Worm (Caenorhabditis elegans) whole organism, L1 larva: ENCODE measurements around the gene Y69H2.15.

Experiments used
- C04F5.9 ChIP-seq: sonication (generic microtip); optimal IDR thresholded peaks from 2 replicates; lab custom pipeline; 2016; ENCODE audit warnings: missing genetic modification characterization, missing compliant biosample characterization
- aha-1 ChIP-seq: fragments of 150-350 bp; optimal IDR thresholded peaks from 2 replicates; lab custom pipeline; 2014; ENCODE audit warnings: missing biosample characterization, missing genetic modification characterization
- aly-2 ChIP-seq: fragments of 150-350 bp; optimal IDR thresholded peaks from 2 replicates; lab custom pipeline; 2014; ENCODE audit warnings: missing biosample characterization, missing genetic modification characterization
- ceh-63 ChIP-seq: fragments of 200-800 bp; sonication (Bioruptor generic); optimal IDR thresholded peaks from 2 replicates; lab custom pipeline; 2018; ENCODE audit warnings: mild to moderate bottlenecking, missing genetic modification characterization, missing compliant biosample characterization
- ceh-8 ChIP-seq: fragments of 200-800 bp; sonication (Bioruptor generic); optimal IDR thresholded peaks from 2 replicates; lab custom pipeline; 2018; ENCODE audit warnings: mild to moderate bottlenecking, missing genetic modification characterization, moderate library complexity, missing compliant biosample characterization
- ceh-88 ChIP-seq: fragments of 200-800 bp; sonication (Bioruptor generic); IDR thresholded peaks from 2 replicates; pipeline ENCODE4 v1.3.6; 2022; ENCODE audit warnings: missing genetic modification characterization, missing compliant biosample characterization
- ceh-90 ChIP-seq: sonication (generic microtip); optimal IDR thresholded peaks from 2 replicates; lab custom pipeline; 2016; ENCODE audit warnings: missing genetic modification characterization, missing compliant biosample characterization
- dpl-1 ChIP-seq, 3 experiments: fragments of 150-350 bp in 2 of 3; sonication (generic microtip) in 1 of 3; optimal IDR thresholded peaks; 2 replicates each; lab custom pipeline; 2014 to 2017; ENCODE audit warnings: missing biosample characterization in 3 of 3, missing genetic modification characterization in 3 of 3, missing genetic modification reagents in 3 of 3
- efl-1 ChIP-seq, 4 experiments: fragments of 150-350 bp; optimal IDR thresholded peaks in 3 of 4; peaks in 1 of 4; 1 replicate in 1 of 4; 2 replicates in 3 of 4; lab custom pipeline; 2014; ENCODE audit warnings: missing biosample characterization in 2 of 4, missing genetic modification characterization in 2 of 4, missing genetic modification reagents in 2 of 4
- egl-27 ChIP-seq, 2 experiments: fragments of 150-350 bp in 1 of 2; sonication (generic microtip); optimal IDR thresholded peaks; 3 replicates each; lab custom pipeline; 2017 to 2018; ENCODE audit warnings: missing biosample characterization in 2 of 2, missing genetic modification characterization in 2 of 2, missing genetic modification reagents in 2 of 2
- elt-3 ChIP-seq, 6 experiments: fragments of 150-350 bp in 1 of 6; sonication (generic microtip); optimal IDR thresholded peaks; 2 replicates each; lab custom pipeline; 2017 to 2018; ENCODE audit warnings: missing biosample characterization in 6 of 6, missing genetic modification characterization in 6 of 6, inconsistent platforms in 1 of 6
- fkh-10 ChIP-seq: sonication (generic microtip); optimal IDR thresholded peaks from 2 replicates; lab custom pipeline; 2017; ENCODE audit warnings: missing biosample characterization, missing genetic modification reagents, missing genetic modification characterization
- fos-1 ChIP-seq: fragments of 150-350 bp; optimal IDR thresholded peaks from 2 replicates; lab custom pipeline; 2014; ENCODE audit warnings: missing biosample characterization, missing genetic modification characterization
- hlh-17 ChIP-seq: fragments of 200-800 bp; sonication (Bioruptor generic); optimal IDR thresholded peaks from 2 replicates; lab custom pipeline; 2018; ENCODE audit warnings: missing genetic modification characterization, mild to moderate bottlenecking, missing compliant biosample characterization, moderate library complexity, borderline replicate concordance
- lin-15B ChIP-seq: fragments of 150-350 bp; sonication (generic microtip); optimal IDR thresholded peaks from 3 replicates; lab custom pipeline; 2014; ENCODE audit warnings: missing biosample characterization, missing genetic modification characterization
- lin-35 ChIP-seq, 2 experiments: fragments of 150-350 bp; optimal IDR thresholded peaks; 2 replicates each; lab custom pipeline; 2014; ENCODE audit warnings: missing biosample characterization in 2 of 2, missing genetic modification characterization in 2 of 2, missing genetic modification reagents in 2 of 2
- lir-3 ChIP-seq: sonication (generic microtip); optimal IDR thresholded peaks from 2 replicates; lab custom pipeline; 2016; ENCODE audit warnings: mild to moderate bottlenecking, missing genetic modification characterization, moderate library complexity, missing compliant biosample characterization; ENCODE audit not compliant: poor library complexity
- lsy-2 ChIP-seq, 2 experiments: fragments of 150-350 bp; optimal IDR thresholded peaks; 2 replicates each; lab custom pipeline; 2014; ENCODE audit warnings: missing biosample characterization in 2 of 2, missing genetic modification characterization in 2 of 2
- mdl-1 ChIP-seq, 2 experiments: fragments of 150-350 bp; optimal IDR thresholded peaks; 2 replicates each; lab custom pipeline; 2014 to 2017; ENCODE audit warnings: missing biosample characterization in 2 of 2, missing genetic modification characterization in 2 of 2, inconsistent platforms in 1 of 2
- mep-1 ChIP-seq: fragments of 150-350 bp; optimal IDR thresholded peaks from 2 replicates; lab custom pipeline; 2014; ENCODE audit warnings: missing biosample characterization, missing genetic modification characterization
- nhr-11 ChIP-seq: fragments of 150-350 bp; optimal IDR thresholded peaks from 2 replicates; lab custom pipeline; 2014; ENCODE audit warnings: missing biosample characterization, missing genetic modification characterization
- nhr-12 ChIP-seq: sonication (generic microtip); optimal IDR thresholded peaks from 2 replicates; lab custom pipeline; 2017; ENCODE audit warnings: missing biosample characterization, missing genetic modification characterization
- nhr-19 ChIP-seq: fragments of 200-800 bp; sonication (Bioruptor generic); conservative IDR thresholded peaks from 2 replicates; pipeline ENCODE4 v1.3.6; 2022; ENCODE audit warnings: missing genetic modification characterization, missing compliant biosample characterization
- nhr-20 ChIP-seq: sonication (generic microtip); optimal IDR thresholded peaks from 2 replicates; lab custom pipeline; 2016; ENCODE audit warnings: mild to moderate bottlenecking, missing genetic modification characterization, missing compliant biosample characterization
- nhr-237 ChIP-seq: fragments of 150-350 bp; optimal IDR thresholded peaks from 2 replicates; lab custom pipeline; 2014; ENCODE audit warnings: missing biosample characterization, missing genetic modification characterization
- nhr-77 ChIP-seq: fragments of 150-350 bp; optimal IDR thresholded peaks from 2 replicates; lab custom pipeline; 2014; ENCODE audit warnings: missing biosample characterization, missing genetic modification characterization
- nhr-84 ChIP-seq: sonication (generic microtip); optimal IDR thresholded peaks from 2 replicates; lab custom pipeline; 2017; ENCODE audit warnings: missing biosample characterization, missing genetic modification characterization
- nhr-90 ChIP-seq: sonication (generic microtip); optimal IDR thresholded peaks from 2 replicates; lab custom pipeline; 2016; ENCODE audit warnings: mild to moderate bottlenecking, missing genetic modification characterization, missing compliant biosample characterization; ENCODE audit not compliant: poor library complexity
- pag-3 ChIP-seq: sonication (generic microtip); optimal IDR thresholded peaks from 2 replicates; lab custom pipeline; 2017; ENCODE audit warnings: missing genetic modification characterization, mild to moderate bottlenecking, missing compliant biosample characterization, antibody characterized with exemption, borderline replicate concordance; ENCODE audit not compliant: insufficient read depth
- pqm-1 ChIP-seq: sonication (generic microtip); optimal IDR thresholded peaks from 3 replicates; lab custom pipeline; 2017; ENCODE audit warnings: missing biosample characterization, missing genetic modification characterization
- snpc-4 ChIP-seq: fragments of 150-350 bp; optimal IDR thresholded peaks from 2 replicates; lab custom pipeline; 2014; ENCODE audit warnings: missing biosample characterization, missing genetic modification characterization
- snu-23 ChIP-seq: sonication (generic microtip); optimal IDR thresholded peaks from 2 replicates; lab custom pipeline; 2016; ENCODE audit warnings: missing genetic modification characterization, missing compliant biosample characterization
- sox-4 ChIP-seq: sonication (generic microtip); optimal IDR thresholded peaks from 2 replicates; lab custom pipeline; 2016; ENCODE audit warnings: missing genetic modification characterization, missing compliant biosample characterization
- sptf-1 ChIP-seq: fragments of 150-350 bp; optimal IDR thresholded peaks from 2 replicates; lab custom pipeline; 2014; ENCODE audit warnings: missing biosample characterization, missing genetic modification characterization
- sup-37 ChIP-seq: fragments of 200-800 bp; sonication (Bioruptor generic); optimal IDR thresholded peaks from 2 replicates; lab custom pipeline; 2018; ENCODE audit warnings: mild to moderate bottlenecking, missing genetic modification characterization, missing compliant biosample characterization
- tbx-2 ChIP-seq: sonication (generic microtip); optimal IDR thresholded peaks from 2 replicates; lab custom pipeline; 2016; ENCODE audit warnings: missing genetic modification characterization, missing compliant biosample characterization
- unc-30 ChIP-seq: sonication (generic microtip); optimal IDR thresholded peaks from 2 replicates; lab custom pipeline; 2017; ENCODE audit warnings: missing biosample characterization, missing genetic modification characterization
- unc-86 ChIP-seq: sonication (generic microtip); optimal IDR thresholded peaks from 2 replicates; lab custom pipeline; 2016; ENCODE audit warnings: missing genetic modification characterization, missing compliant biosample characterization
- zag-1 ChIP-seq: fragments of 150-350 bp; optimal IDR thresholded peaks from 2 replicates; lab custom pipeline; 2014; ENCODE audit warnings: missing biosample characterization, missing genetic modification characterization
- zip-4 ChIP-seq: fragments of 200-800 bp; sonication (Bioruptor generic); optimal IDR thresholded peaks from 2 replicates; lab custom pipeline; 2018; ENCODE audit warnings: mild to moderate bottlenecking, missing genetic modification characterization, moderate library complexity, missing compliant biosample characterization
- ztf-11 ChIP-seq, 2 experiments: sonication (generic microtip); optimal IDR thresholded peaks; 2 replicates each; lab custom pipeline; 2016 to 2017; ENCODE audit warnings: missing genetic modification characterization in 2 of 2, missing biosample characterization in 1 of 2, missing compliant biosample characterization in 1 of 2
- ztf-4 ChIP-seq: fragments of 150-350 bp; optimal IDR thresholded peaks from 2 replicates; lab custom pipeline; 2014; ENCODE audit warnings: missing biosample characterization, missing genetic modification characterization

Gene Y69H2.15

ce11 chrV:18637544-18638366 is 11.1 kb upstream of the Y69H2.15 start (continued):
- TF ChIP-seq unc-30 (tag; lab: Kevin White, UChicago), result no peak
- TF ChIP-seq nhr-20 (tag; lab: Kevin White, UChicago), result peak; percentile 58
- no peak for TF ChIP-seq fos-1 (tag; lab: Kevin White, UChicago)
- no peak for TF ChIP-seq nhr-84 (tag; lab: Kevin White, UChicago)
- no peak for TF ChIP-seq aha-1 (tag; lab: Kevin White, UChicago)
- TF ChIP-seq unc-86, result no peak
- no peak for TF ChIP-seq ceh-90
- no peak for TF ChIP-seq sptf-1
- TF ChIP-seq dpl-1 (GFP tag; optimal IDR thresholded peaks at IDR 0.05; lab: Kevin White, UChicago), result no peak
- TF ChIP-seq sup-37, result no peak
- no peak for TF ChIP-seq nhr-12 (tag; lab: Kevin White, UChicago)
- TF ChIP-seq lir-3, result no peak
- peak in 3 of 6 experiments; percentile 36 to 70 (median 66) for TF ChIP-seq elt-3 (tag; optimal IDR thresholded peaks at IDR 0.05; lab: Kevin White, UChicago)
- TF ChIP-seq zip-4 (GFP tag; lab: Kevin White, UChicago), result no peak
- TF ChIP-seq ceh-63 (GFP tag; lab: Kevin White, UChicago), result no peak
- TF ChIP-seq zag-1 (tag; lab: Kevin White, UChicago), result no peak
- TF ChIP-seq ztf-4 (tag; lab: Kevin White, UChicago), result no peak
- TF ChIP-seq pqm-1 (tag; lab: Kevin White, UChicago), result no peak
- no peak for TF ChIP-seq lin-15B
- TF ChIP-seq nhr-237, result no peak
- TF ChIP-seq mdl-1 (tag; optimal IDR thresholded peaks at IDR 0.05; lab: Kevin White, UChicago), result peak in 1 of 2 experiments; percentile 15
- no peak for TF ChIP-seq egl-27 (tag; optimal IDR thresholded peaks at IDR 0.05; lab: Kevin White, UChicago)
- TF ChIP-seq nhr-90 (tag; lab: Kevin White, UChicago), result no peak
- peak; percentile 59 for TF ChIP-seq snu-23 (GFP tag; lab: Kevin White, UChicago)
- TF ChIP-seq ceh-8 (GFP tag; lab: Kevin White, UChicago), result no peak
- no peak for TF ChIP-seq sox-4 (tag; lab: Kevin White, UChicago)
- peak in 1 of 2 experiments; percentile 31 for TF ChIP-seq lin-35 (GFP tag; optimal IDR thresholded peaks at IDR 0.05; lab: Kevin White, UChicago)
- peak; percentile 20 to 50 for TF ChIP-seq lsy-2 (tag; optimal IDR thresholded peaks at IDR 0.05; lab: Kevin White, UChicago)
- no peak for TF ChIP-seq ceh-88 (GFP tag; lab: Robert Waterston, UW)
- TF ChIP-seq snpc-4 (tag; lab: Kevin White, UChicago), result no peak
- peak; percentile 10 for TF ChIP-seq tbx-2
- TF ChIP-seq mep-1 (tag; lab: Kevin White, UChicago), result peak; percentile 42
- TF ChIP-seq pag-3 (tag; lab: Kevin White, UChicago), result peak; percentile 89
- TF ChIP-seq nhr-11 (tag; lab: Kevin White, UChicago), result no peak
- TF ChIP-seq efl-1 (optimal IDR thresholded peaks at IDR 0.05; lab: Kevin White, UChicago), result peak in 1 of 2 experiments; percentile 21
- peak in 1 of 2 experiments; percentile 45 for TF ChIP-seq efl-1 (GFP tag; optimal IDR thresholded peaks at IDR 0.05 in 1 of 2; lab: Kevin White, UChicago)
- no peak for TF ChIP-seq C04F5.9 (tag; lab: Kevin White, UChicago)
- TF ChIP-seq ztf-11 (tag; optimal IDR thresholded peaks at IDR 0.05; lab: Kevin White, UChicago), result no peak
- no peak for TF ChIP-seq hlh-17 (GFP tag; lab: Kevin White, UChicago)
- peak; percentile 45 for TF ChIP-seq nhr-77 (tag; lab: Kevin White, UChicago)
- peak; percentile 40; the same call in 1 of the 2 replicates for TF ChIP-seq nhr-19 (GFP tag; lab: Robert Waterston, UW)
- TF ChIP-seq fkh-10 (GFP tag; lab: Kevin White, UChicago), result no peak
- no peak for TF ChIP-seq aly-2 (tag; lab: Kevin White, UChicago)
